Worm (Caenorhabditis elegans) whole organism, late embryonic: ENCODE measurements around the gene psf-1.
A peak's percentile ranks its signal among the peaks of the same experiment; 100 is the strongest.

Source experiments
- ceh-14 ChIP-seq: sonication (generic microtip); optimal IDR thresholded peaks from 2 replicates; lab custom pipeline; 2016; ENCODE audit warnings: missing genotype, missing genetic modification characterization, missing compliant biosample characterization
- ceh-9 ChIP-seq: sonication (generic microtip); optimal IDR thresholded peaks from 2 replicates; lab custom pipeline; 2016; ENCODE audit warnings: mild to moderate bottlenecking, missing genetic modification characterization, inconsistent platforms, missing compliant biosample characterization
- elt-2 ChIP-seq: sonication (generic microtip); optimal IDR thresholded peaks from 2 replicates; lab custom pipeline; 2016; ENCODE audit warnings: missing genetic modification reagents, missing genetic modification characterization, missing compliant biosample characterization
- elt-4 ChIP-seq: sonication (generic microtip); optimal IDR thresholded peaks from 2 replicates; lab custom pipeline; 2016; ENCODE audit warnings: missing genetic modification characterization, missing compliant biosample characterization
- fax-1 ChIP-seq: sonication (generic microtip); optimal IDR thresholded peaks from 2 replicates; lab custom pipeline; 2016; ENCODE audit warnings: missing genotype, missing genetic modification characterization, missing compliant biosample characterization
- hlh-13 ChIP-seq: fragments of 200-800 bp; sonication (Bioruptor generic); optimal IDR thresholded peaks from 2 replicates; lab custom pipeline; 2018; ENCODE audit warnings: mild to moderate bottlenecking, missing genetic modification characterization, missing compliant biosample characterization
- nfya-1 ChIP-seq: sonication (generic microtip); optimal IDR thresholded peaks from 2 replicates; lab custom pipeline; 2017; ENCODE audit warnings: missing genetic modification characterization, mild to moderate bottlenecking, missing compliant biosample characterization, antibody characterized with exemption, moderate library complexity
- nhr-11 ChIP-seq: fragments of 150-350 bp; optimal IDR thresholded peaks from 2 replicates; lab custom pipeline; 2014; ENCODE audit warnings: missing biosample characterization, missing genetic modification characterization
- odd-2 ChIP-seq: sonication (generic microtip); optimal IDR thresholded peaks from 2 replicates; lab custom pipeline; 2017; ENCODE audit warnings: antibody characterized with exemption, mild to moderate bottlenecking, missing genetic modification characterization, missing compliant biosample characterization
- pha-4 ChIP-seq: fragments of 150-350 bp; optimal IDR thresholded peaks from 2 replicates; lab custom pipeline; 2018; ENCODE audit warnings: missing biosample characterization, missing genetic modification reagents, missing genetic modification characterization
- pqm-1 ChIP-seq: sonication (generic microtip); optimal IDR thresholded peaks from 2 replicates; lab custom pipeline; 2016; ENCODE audit warnings: missing genetic modification characterization, missing compliant biosample characterization
- tbx-7 ChIP-seq: sonication (generic microtip); optimal IDR thresholded peaks from 2 replicates; lab custom pipeline; 2016; ENCODE audit warnings: missing genotype, missing genetic modification characterization, missing compliant biosample characterization

- TF ChIP-seq fax-1 (tag; lab: Kevin White, UChicago): no peak
- TF ChIP-seq elt-4 (tag; lab: Kevin White, UChicago): no peak
- TF ChIP-seq pha-4 (tag; lab: Kevin White, UChicago): no peak
- TF ChIP-seq odd-2: no peak
- TF ChIP-seq nhr-11 (tag; lab: Kevin White, UChicago): no peak
- no peak for TF ChIP-seq tbx-7
- TF ChIP-seq hlh-13 (GFP tag; lab: Kevin White, UChicago): no peak
- no peak for TF ChIP-seq nfya-1 (tag; lab: Kevin White, UChicago)
- no peak for TF ChIP-seq pqm-1 (tag; lab: Kevin White, UChicago)
- TF ChIP-seq elt-2 (tag; lab: Kevin White, UChicago): peak; percentile 65
- no peak for TF ChIP-seq ceh-9 (tag; lab: Kevin White, UChicago)
- TF ChIP-seq ceh-14 (tag; lab: Kevin White, UChicago): no peak
Observed at ce11 chrII:9974210-9974609, 5.7 kb downstream of the psf-1 start.
